Worm (Caenorhabditis elegans) whole organism, early embryonic: ENCODE results near the gene hcp-3.

Experiments
- B0310.2 ChIP-seq: sonication (generic microtip); optimal IDR thresholded peaks from 2 replicates; lab custom pipeline; 2016; ENCODE audit warnings: mild to moderate bottlenecking, missing genetic modification characterization, missing compliant biosample characterization
- F13C5.2 ChIP-seq: sonication (generic microtip); optimal IDR thresholded peaks from 2 replicates; lab custom pipeline; 2017; ENCODE audit warnings: mild to moderate bottlenecking, missing genetic modification characterization, inconsistent platforms, missing compliant biosample characterization
- aly-1 ChIP-seq: sonication (generic microtip); optimal IDR thresholded peaks from 2 replicates; lab custom pipeline; 2016; ENCODE audit warnings: missing genetic modification characterization, missing compliant biosample characterization
- ama-1 ChIP-seq: fragments of 150-350 bp; optimal IDR thresholded peaks from 2 replicates; lab custom pipeline; 2014
- ceh-13 ChIP-seq: fragments of 200-800 bp; sonication (Bioruptor generic); optimal IDR thresholded peaks from 2 replicates; lab custom pipeline; 2018; ENCODE audit warnings: mild to moderate bottlenecking, missing genetic modification characterization, missing compliant biosample characterization
- ceh-36 ChIP-seq: sonication (generic microtip); optimal IDR thresholded peaks from 2 replicates; lab custom pipeline; 2016; ENCODE audit warnings: missing genetic modification characterization, inconsistent platforms, missing compliant biosample characterization
- ets-7 ChIP-seq: sonication (generic microtip); optimal IDR thresholded peaks from 2 replicates; lab custom pipeline; 2016; ENCODE audit warnings: missing genotype, missing genetic modification characterization, missing compliant biosample characterization
- flt-1 ChIP-seq: fragments of 200-800 bp; sonication (Bioruptor generic); IDR thresholded peaks from 2 replicates; pipeline ENCODE4 v1.3.6; 2022; ENCODE audit warnings: missing genetic modification characterization, missing compliant biosample characterization
- hmbx-1 ChIP-seq: sonication (generic microtip); optimal IDR thresholded peaks from 2 replicates; lab custom pipeline; 2016; ENCODE audit warnings: mild to moderate bottlenecking, missing genetic modification characterization, missing compliant biosample characterization
- hmg-4 ChIP-seq: fragments of 200-800 bp; sonication (Bioruptor generic); optimal IDR thresholded peaks from 2 replicates; lab custom pipeline; 2018; ENCODE audit warnings: mild to moderate bottlenecking, missing genetic modification characterization, missing compliant biosample characterization
- hnd-1 ChIP-seq: sonication (generic microtip); optimal IDR thresholded peaks from 2 replicates; lab custom pipeline; 2016; ENCODE audit warnings: missing genetic modification characterization, missing compliant biosample characterization
- pes-1 ChIP-seq: fragments of 200-800 bp; sonication (Bioruptor generic); IDR thresholded peaks from 2 replicates; pipeline ENCODE4 v1.3.6; 2022; ENCODE audit warnings: missing genetic modification reagents, missing genetic modification characterization, missing compliant biosample characterization
- scrt-1 ChIP-seq: fragments of 200-800 bp; sonication (Bioruptor generic); IDR thresholded peaks from 2 replicates; pipeline ENCODE4 v1.3.6; 2022; ENCODE audit warnings: missing genetic modification characterization, missing compliant biosample characterization
- sea-1 ChIP-seq: fragments of 200-800 bp; sonication (Bioruptor generic); conservative IDR thresholded peaks from 2 replicates; pipeline ENCODE4 v1.3.6; 2022; ENCODE audit warnings: missing genetic modification characterization, missing compliant biosample characterization
- tbx-11 ChIP-seq: fragments of 200-800 bp; sonication (Bioruptor generic); IDR thresholded peaks from 2 replicates; pipeline ENCODE4 v1.3.6; 2022; ENCODE audit warnings: missing genetic modification characterization, missing compliant biosample characterization
- tbx-37 ChIP-seq: fragments of 200-800 bp; sonication (Bioruptor generic); conservative IDR thresholded peaks from 2 replicates; pipeline ENCODE4 v1.3.6; 2022; ENCODE audit warnings: missing genetic modification reagents, missing genetic modification characterization, missing compliant biosample characterization
- tra-4 ChIP-seq: sonication (generic microtip); optimal IDR thresholded peaks from 2 replicates; lab custom pipeline; 2017; ENCODE audit warnings: missing genetic modification characterization, missing compliant biosample characterization

The hcp-3 gene

DNA sequence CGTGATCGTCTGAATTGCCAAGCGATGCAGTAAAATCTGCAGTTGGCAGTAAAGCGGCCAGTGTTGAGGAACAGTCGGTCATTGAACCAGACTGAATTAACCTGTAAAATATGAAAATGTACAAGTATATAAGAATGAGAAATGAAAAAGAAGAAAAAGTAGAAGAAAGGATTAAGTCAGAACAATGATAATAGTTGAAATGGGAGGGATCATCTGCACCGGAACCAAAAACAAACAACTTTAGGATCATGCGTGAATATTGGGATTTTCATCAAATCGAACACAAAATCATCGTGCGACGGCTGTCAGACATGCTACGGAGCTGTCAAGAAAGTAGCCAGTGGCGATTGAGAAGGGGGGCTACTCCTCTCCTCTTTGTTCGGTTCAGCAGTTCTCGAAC, 20.7 kb upstream of the hcp-3 start, which contains the start of gene gei-13:
Gene gei-13 (minus strand): TSS at position 101 of the 400 bp plus-strand sequence.
- no peak for TF ChIP-seq flt-1 (GFP tag; lab: Robert Waterston, UW)
- no peak for TF ChIP-seq tra-4
- TF ChIP-seq sea-1 (GFP tag; lab: Robert Waterston, UW), result no peak
- no peak for TF ChIP-seq ceh-36 (tag; lab: Kevin White, UChicago)
- TF ChIP-seq scrt-1 (GFP tag; lab: Robert Waterston, UW), result no peak
- TF ChIP-seq tbx-11 (GFP tag; lab: Robert Waterston, UW), result no peak
- TF ChIP-seq hmbx-1 (tag; lab: Kevin White, UChicago), result no peak
- TF ChIP-seq ama-1, result no peak
- no peak for TF ChIP-seq aly-1 (tag; lab: Kevin White, UChicago)
- no peak for TF ChIP-seq B0310.2 (tag; lab: Kevin White, UChicago)
- no peak for TF ChIP-seq pes-1
- no peak for TF ChIP-seq hnd-1 (tag; lab: Kevin White, UChicago)
- no peak for TF ChIP-seq F13C5.2 (tag; lab: Kevin White, UChicago)

DNA sequence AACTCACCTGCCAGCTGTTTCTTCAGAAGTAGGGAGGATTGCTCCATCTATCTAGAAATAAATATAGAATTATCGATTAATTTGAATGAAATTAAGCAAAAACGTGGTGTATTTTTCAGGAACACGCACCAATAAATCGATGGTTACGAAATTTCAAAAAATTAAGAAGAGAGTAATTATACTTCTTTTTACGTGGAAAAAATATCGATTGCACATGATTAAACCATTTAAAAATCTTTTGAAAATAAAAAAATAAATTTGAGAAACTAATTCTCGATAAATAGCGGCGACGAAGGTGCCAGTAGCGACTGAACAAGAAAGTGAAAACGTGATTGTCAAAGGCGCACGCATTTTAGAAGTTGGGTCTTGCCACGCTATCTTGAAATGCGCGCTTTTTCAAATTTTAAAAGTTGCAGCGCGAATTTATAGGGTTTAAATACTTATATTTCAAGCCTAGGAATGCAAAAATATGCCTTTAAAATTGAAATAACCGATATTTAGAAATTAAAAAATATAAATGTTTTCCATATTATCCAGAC, 14.9 kb upstream of the hcp-3 start, which contains the start of gene ubc-7:
Gene ubc-7 (minus strand): TSS at position 51 of the 539 bp plus-strand sequence.
- peak; percentile 56 for TF ChIP-seq F13C5.2 (tag; lab: Kevin White, UChicago)
- no peak for TF ChIP-seq tbx-11 (GFP tag; lab: Robert Waterston, UW)
- TF ChIP-seq ceh-36 (tag; lab: Kevin White, UChicago), result no peak
- TF ChIP-seq hnd-1 (tag; lab: Kevin White, UChicago), result no peak

DNA sequence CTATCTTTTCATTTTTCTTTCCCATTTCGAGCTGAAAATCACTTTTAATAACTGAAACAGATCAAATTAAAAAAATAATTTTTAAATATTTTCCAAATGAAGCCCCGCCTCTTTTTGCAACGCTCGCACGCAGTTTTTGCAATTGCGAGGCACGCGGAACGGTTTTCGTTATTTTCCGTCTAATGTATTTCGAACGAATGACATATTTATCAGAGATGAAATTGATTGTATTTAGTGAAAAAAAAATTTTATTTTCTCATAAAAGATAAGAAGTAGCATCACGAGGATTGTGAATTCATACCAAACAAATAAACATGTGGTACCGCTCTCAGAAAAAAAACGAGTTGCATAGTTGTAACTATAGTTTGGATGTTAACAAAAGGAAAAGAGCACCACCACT, 13.6 kb upstream of the hcp-3 start, which contains the start of gene rpac-19:
Gene rpac-19 (minus strand): TSS at position 31 of the 400 bp plus-strand sequence.
- TF ChIP-seq F13C5.2 (tag; lab: Kevin White, UChicago), result peak; percentile 70
- TF ChIP-seq tbx-37 (GFP tag; lab: Robert Waterston, UW), result peak; percentile 50; the same call in 1 of the 2 replicates
- TF ChIP-seq hmbx-1 (tag; lab: Kevin White, UChicago), result peak; percentile 44
- peak; percentile 69; the same call in 1 of the 2 replicates for TF ChIP-seq scrt-1 (GFP tag; lab: Robert Waterston, UW)
- TF ChIP-seq aly-1 (tag; lab: Kevin White, UChicago), result no peak
- TF ChIP-seq ceh-13 (GFP tag; lab: Kevin White, UChicago), result peak; percentile 49
- no peak for TF ChIP-seq tra-4
- TF ChIP-seq pes-1, result peak; percentile 73
- peak; percentile 13 for TF ChIP-seq hmg-4 (GFP tag; lab: Kevin White, UChicago)
- TF ChIP-seq hnd-1 (tag; lab: Kevin White, UChicago), result peak; percentile 23
- TF ChIP-seq tbx-11 (GFP tag; lab: Robert Waterston, UW), result no peak
- TF ChIP-seq ama-1, result no peak
- TF ChIP-seq ets-7, result no peak
- no peak for TF ChIP-seq B0310.2 (tag; lab: Kevin White, UChicago)
- peak; percentile 53 for TF ChIP-seq ceh-36 (tag; lab: Kevin White, UChicago)
- TF ChIP-seq sea-1 (GFP tag; lab: Robert Waterston, UW), result 0 out of 2 replicates have a peak, but pooled peaks have one; percentile 57
- peak; percentile 61; the same call in 1 of the 2 replicates for TF ChIP-seq flt-1 (GFP tag; lab: Robert Waterston, UW)

- no peak for TF ChIP-seq hmg-4 (GFP tag; lab: Kevin White, UChicago)
- no peak for TF ChIP-seq ets-7
- no peak for TF ChIP-seq hnd-1 (tag; lab: Kevin White, UChicago)
- no peak for TF ChIP-seq ceh-36 (tag; lab: Kevin White, UChicago)
- TF ChIP-seq ama-1, result no peak
- no peak for TF ChIP-seq scrt-1 (GFP tag; lab: Robert Waterston, UW)
- TF ChIP-seq tbx-37 (GFP tag; lab: Robert Waterston, UW), result no peak
- TF ChIP-seq hmbx-1 (tag; lab: Kevin White, UChicago), result no peak
- TF ChIP-seq sea-1 (GFP tag; lab: Robert Waterston, UW), result no peak
- no peak for TF ChIP-seq tbx-11 (GFP tag; lab: Robert Waterston, UW)
- no peak for TF ChIP-seq pes-1
- no peak for TF ChIP-seq B0310.2 (tag; lab: Kevin White, UChicago)
- no peak for TF ChIP-seq aly-1 (tag; lab: Kevin White, UChicago)
- no peak for TF ChIP-seq ceh-13 (GFP tag; lab: Kevin White, UChicago)
- TF ChIP-seq tra-4, result no peak
- no peak for TF ChIP-seq flt-1 (GFP tag; lab: Robert Waterston, UW)
- TF ChIP-seq F13C5.2 (tag; lab: Kevin White, UChicago), result no peak
Observed at ce11 chrIII:9629054-9629453, 12.8 kb upstream of the hcp-3 start, which contains the start of gene tbg-1. Gene tbg-1 (minus strand): TSS chrIII:9629154.

DNA sequence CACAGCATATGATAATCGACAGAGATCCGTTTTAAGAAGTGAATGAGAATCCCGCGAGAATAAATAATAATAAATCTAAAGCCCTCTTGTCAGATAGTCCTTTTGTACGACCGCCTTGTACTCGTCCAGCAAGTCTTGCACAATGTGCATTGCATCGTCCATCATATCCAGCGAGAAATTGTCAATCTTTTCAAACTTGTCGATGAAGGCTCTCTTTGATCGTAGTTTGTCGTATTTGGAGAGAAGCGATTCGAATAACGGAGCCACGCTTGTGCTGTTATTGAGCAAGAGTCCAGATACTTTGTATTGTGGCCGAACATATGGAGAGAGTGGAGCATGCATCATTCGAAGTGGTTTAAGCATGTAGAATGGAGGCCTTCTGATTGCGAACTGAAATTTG, 10.3 kb upstream of the hcp-3 start:
- no peak for TF ChIP-seq tbx-37 (GFP tag; lab: Robert Waterston, UW)
- TF ChIP-seq tra-4, result no peak
- TF ChIP-seq ceh-13 (GFP tag; lab: Kevin White, UChicago), result no peak
- no peak for TF ChIP-seq ama-1
- no peak for TF ChIP-seq aly-1 (tag; lab: Kevin White, UChicago)
- TF ChIP-seq scrt-1 (GFP tag; lab: Robert Waterston, UW), result no peak
- TF ChIP-seq hmg-4 (GFP tag; lab: Kevin White, UChicago), result no peak
- no peak for TF ChIP-seq F13C5.2 (tag; lab: Kevin White, UChicago)
- no peak for TF ChIP-seq tbx-11 (GFP tag; lab: Robert Waterston, UW)
- no peak for TF ChIP-seq hnd-1 (tag; lab: Kevin White, UChicago)
- TF ChIP-seq pes-1, result no peak
- TF ChIP-seq ets-7, result no peak

- TF ChIP-seq aly-1 (tag; lab: Kevin White, UChicago) (no peak), ama-1 (no peak), ceh-13 (GFP tag; lab: Kevin White, UChicago) (no peak), tbx-11 (GFP tag; lab: Robert Waterston, UW) (no peak), hmbx-1 (tag; lab: Kevin White, UChicago) (no peak), tbx-37 (GFP tag; lab: Robert Waterston, UW) (no peak), ets-7 (no peak)
Observed at ce11 chrIII:9623460-9623859, 7.2 kb upstream of the hcp-3 start.
